Worm (Caenorhabditis elegans): ENCODE results near the gene M110.8.
A peak's percentile ranks its signal among the peaks of the same experiment; 100 is the strongest.

M110.8 gene

DNA sequence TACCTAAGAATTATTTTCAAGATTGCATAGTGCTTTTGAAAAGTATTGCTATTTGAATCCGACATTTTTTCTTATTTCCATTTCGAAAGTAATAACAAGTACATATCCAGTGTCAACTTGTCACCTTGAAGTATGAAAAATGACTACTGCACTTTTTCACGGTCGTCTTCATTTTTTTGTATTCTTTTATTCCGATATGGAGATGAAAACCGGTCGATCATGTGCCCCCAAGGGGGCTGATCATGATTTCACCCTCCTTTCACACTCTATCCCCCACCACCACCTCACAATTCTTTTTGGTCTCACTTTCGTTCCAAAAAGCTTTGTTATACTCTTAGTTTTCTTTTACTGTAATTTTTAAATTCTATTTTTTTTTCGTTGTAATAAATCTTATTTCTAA lies 16.5 kb upstream of the M110.8 start:
- no peak for TF ChIP-seq ceh-100 (GFP tag; IDR thresholded peaks at IDR 0.05)
- no peak for TF ChIP-seq ceh-58 (GFP tag; IDR thresholded peaks at IDR 0.05)
- TF ChIP-seq egrh-3 (GFP tag; IDR thresholded peaks at IDR 0.05) = no peak
- TF ChIP-seq F49E8.2 (tag; optimal IDR thresholded peaks at IDR 0.05; ENCODE audit: insufficient read depth) = no peak
- TF ChIP-seq F22D6.2 (tag; optimal IDR thresholded peaks at IDR 0.05) = no peak
- TF ChIP-seq mel-28 (tag; optimal IDR thresholded peaks at IDR 0.05; ENCODE audit: borderline replicate concordance) = no peak

DNA sequence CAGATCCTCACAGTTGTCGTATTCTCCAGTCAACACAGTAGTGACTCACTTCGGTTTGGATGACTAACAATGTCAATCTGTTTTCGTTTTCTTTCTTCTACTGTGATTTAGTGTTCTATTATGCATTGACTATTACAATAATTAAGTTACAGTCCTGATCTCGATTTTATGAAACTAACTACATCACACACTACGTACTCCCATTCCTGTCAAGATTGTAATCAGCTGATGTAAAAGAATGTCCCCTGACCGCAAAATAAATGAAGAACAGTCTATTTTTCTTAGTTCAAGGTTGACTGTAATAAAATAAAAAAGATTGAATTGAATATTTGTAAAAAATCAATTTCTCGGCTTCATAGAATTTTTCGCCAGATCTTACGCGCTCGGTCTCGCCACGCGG lies 16.0 kb upstream of the M110.8 start:
- TF ChIP-seq athp-1 (tag; optimal IDR thresholded peaks at IDR 0.05) (no peak), cebp-1 (GFP tag; IDR thresholded peaks at IDR 0.05) (no peak), cebp-1 (tag; optimal IDR thresholded peaks at IDR 0.05) (peak; percentile 54), ceh-40 (GFP tag; IDR thresholded peaks at IDR 0.05) (no peak)

DNA sequence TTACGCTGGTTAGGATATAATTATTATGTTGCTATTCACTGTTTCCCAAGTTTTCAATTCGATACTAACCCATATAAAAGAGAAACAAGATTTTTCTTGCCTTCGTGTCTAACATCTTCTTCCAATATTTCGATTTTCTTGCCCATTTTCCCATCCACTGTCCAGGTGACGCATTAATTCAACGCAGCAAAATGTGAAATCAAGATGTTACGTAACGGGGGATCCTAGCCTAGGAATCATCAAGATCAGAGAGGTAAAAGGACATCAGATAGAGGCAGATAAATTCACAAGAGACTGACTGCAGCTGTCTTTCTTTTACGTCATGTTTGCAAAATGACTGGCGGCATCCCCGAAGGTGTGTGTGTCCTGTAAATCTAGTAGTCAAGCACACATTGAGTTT lies 15.2 kb upstream of the M110.8 start:
- TF ChIP-seq hmg-1.2 (GFP tag; IDR thresholded peaks at IDR 0.05) = 0 out of 2 replicates have a peak, but pooled peaks have one; percentile 8
- TF ChIP-seq Y53G8AR.9 (GFP tag; conservative IDR thresholded peaks at IDR 0.05) = no peak

DNA sequence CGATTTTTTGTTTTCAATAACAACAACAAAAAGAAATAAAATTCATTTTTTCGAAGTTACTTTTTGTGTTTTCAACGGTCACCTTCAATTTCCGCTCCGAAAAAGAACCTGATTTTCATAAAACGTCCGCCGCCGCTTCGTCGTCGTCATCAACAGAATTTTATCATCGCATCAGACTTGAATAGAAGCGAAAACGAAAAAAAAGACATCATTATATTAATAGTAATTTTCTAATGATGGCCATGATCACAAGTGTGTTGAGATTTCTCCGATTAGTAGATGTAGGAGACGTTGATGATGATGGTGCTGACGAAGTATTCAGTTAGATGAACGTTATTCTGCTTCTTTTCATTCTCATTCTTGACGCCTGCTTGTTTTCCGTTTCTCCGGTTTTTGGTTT lies 14.6 kb upstream of the M110.8 start:
- no peak for TF ChIP-seq Y53G8AR.9 (GFP tag; conservative IDR thresholded peaks at IDR 0.05)
- no peak for TF ChIP-seq ztf-3 (GFP tag; optimal IDR thresholded peaks at IDR 0.05)
- no peak for TF ChIP-seq dox-1 (GFP tag; IDR thresholded peaks at IDR 0.05)
- TF ChIP-seq snpc-1.3 (tag; optimal IDR thresholded peaks at IDR 0.05; ENCODE audit: insufficient read depth) = no peak
- TF ChIP-seq sdz-38 (tag; optimal IDR thresholded peaks at IDR 0.05) = no peak
- no peak for TF ChIP-seq K12H6.12 (tag; optimal IDR thresholded peaks at IDR 0.05)
- TF ChIP-seq F39B2.1 (GFP tag; IDR thresholded peaks at IDR 0.05) = no peak
- no peak for TF ChIP-seq egrh-3 (GFP tag; IDR thresholded peaks at IDR 0.05)
- no peak for TF ChIP-seq madf-10 (tag; optimal IDR thresholded peaks at IDR 0.05)
- TF ChIP-seq lir-1 (GFP tag; conservative IDR thresholded peaks at IDR 0.05) = no peak
- no peak for TF ChIP-seq zfh-2 (GFP tag; conservative IDR thresholded peaks at IDR 0.05)
- TF ChIP-seq cebp-2 (GFP tag; IDR thresholded peaks at IDR 0.05) = no peak
- no peak for TF ChIP-seq Y79H2A.3 (GFP tag; conservative IDR thresholded peaks at IDR 0.05)
- TF ChIP-seq fkh-3 (tag; optimal IDR thresholded peaks at IDR 0.05) = no peak

DNA sequence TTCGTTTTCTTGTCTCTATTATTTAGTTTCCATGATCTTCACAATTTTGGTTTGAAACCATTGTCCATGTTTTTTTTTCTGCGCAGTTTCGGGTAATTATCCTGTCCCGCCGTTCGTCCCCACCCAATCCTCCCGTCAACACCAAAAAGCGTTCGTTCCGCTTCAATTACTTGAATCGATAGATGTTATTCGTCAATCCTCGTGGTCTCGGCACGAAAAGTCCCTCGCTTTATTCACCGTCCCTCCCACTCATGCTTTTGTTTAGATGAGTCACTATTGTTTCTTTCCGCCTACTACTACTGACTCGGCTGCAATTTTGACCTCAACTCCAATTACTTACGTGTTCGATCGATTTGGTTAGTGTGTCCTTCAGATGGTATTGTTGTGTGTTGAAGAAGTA lies 14.0 kb upstream of the M110.8 start:
- TF ChIP-seq zfh-2 (GFP tag; conservative IDR thresholded peaks at IDR 0.05) (no peak), aptf-3 (GFP tag; IDR thresholded peaks at IDR 0.05) (peak; percentile 33; the same call in 1 of the 2 replicates)

DNA sequence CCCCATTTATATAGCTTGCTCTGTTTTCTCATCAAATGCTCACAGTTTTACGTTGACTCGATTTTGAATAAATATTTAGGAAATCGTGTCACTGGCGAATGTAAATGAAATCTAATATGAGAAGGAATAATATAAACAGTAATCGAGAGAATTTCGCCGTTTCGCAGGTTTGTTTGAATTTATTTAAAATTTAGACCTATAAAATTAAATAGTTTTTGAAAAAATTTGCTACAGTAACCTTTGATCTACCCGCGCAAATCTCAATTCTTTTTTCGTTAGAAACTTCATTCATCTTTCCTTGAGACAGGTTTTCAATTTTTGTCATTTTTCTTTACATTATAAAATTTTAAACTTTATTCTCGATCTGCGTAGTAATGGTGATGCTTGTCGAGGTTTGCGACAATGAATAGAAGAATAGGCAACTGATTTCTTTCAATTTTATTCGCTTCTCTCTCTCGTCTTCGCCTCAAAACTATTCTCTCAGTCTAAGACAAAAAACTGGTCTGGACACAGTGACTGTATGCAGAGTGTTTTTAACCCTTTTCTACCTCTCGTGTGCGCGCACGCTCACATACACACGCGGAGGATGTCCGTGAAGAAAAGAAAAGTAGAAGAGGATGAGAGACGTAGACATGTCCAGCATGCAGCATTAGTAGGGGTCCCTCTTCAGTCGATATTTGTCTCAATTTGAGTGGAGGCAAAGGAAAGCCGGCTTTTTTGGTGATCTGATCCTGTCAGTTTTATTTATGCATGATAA lies 13.1 kb upstream of the M110.8 start, which contains the start of gene dab-1:
Gene dab-1 (plus strand): TSS at position 78 of the 757 bp plus-strand sequence.
- peak; percentile 79 for TF ChIP-seq xnd-1 (tag; optimal IDR thresholded peaks at IDR 0.05)
- TF ChIP-seq Y95B8A.8 (GFP tag; IDR thresholded peaks at IDR 0.05) = 0 out of 2 replicates have a peak, but pooled peaks have one; percentile 4
- TF ChIP-seq cebp-1 (GFP tag; IDR thresholded peaks at IDR 0.05) = no peak
- peak; percentile 4 for TF ChIP-seq cebp-1 (tag; optimal IDR thresholded peaks at IDR 0.05)
- no peak for TF ChIP-seq lin-26 (GFP tag; IDR thresholded peaks at IDR 0.05)
- TF ChIP-seq ztf-18 (tag; optimal IDR thresholded peaks at IDR 0.05) = no peak
- 0 out of 2 replicates have a peak, but pooled peaks have one; percentile 14 for TF ChIP-seq ceh-91 (GFP tag; IDR thresholded peaks at IDR 0.05)
- TF ChIP-seq T07F8.4 (tag; optimal IDR thresholded peaks at IDR 0.05) = no peak
- TF ChIP-seq dpl-1 (GFP tag; optimal IDR thresholded peaks at IDR 0.05) = peak; percentile 54
- peak; percentile 88 for TF ChIP-seq efl-1 (GFP tag; optimal IDR thresholded peaks at IDR 0.05)
- TF ChIP-seq lin-54 (GFP tag; optimal IDR thresholded peaks at IDR 0.05) = peak; percentile 43
- TF ChIP-seq hmg-1.2 (GFP tag; IDR thresholded peaks at IDR 0.05) = peak; percentile 7; the same call in 1 of the 2 replicates
- TF ChIP-seq madf-10 (tag; optimal IDR thresholded peaks at IDR 0.05) = no peak
- TF ChIP-seq F23B12.7 (tag; optimal IDR thresholded peaks at IDR 0.05; ENCODE audit: insufficient read depth) = peak; percentile 5
- TF ChIP-seq madf-6 (GFP tag; IDR thresholded peaks at IDR 0.05) = peak; percentile 94
- peak; percentile 83 for TF ChIP-seq madf-8 (GFP tag; conservative IDR thresholded peaks at IDR 0.05)
- TF ChIP-seq lsl-1 (GFP tag; optimal IDR thresholded peaks at IDR 0.05) = peak; percentile 72
- TF ChIP-seq hrde-1 (tag; optimal IDR thresholded peaks at IDR 0.05; ENCODE audit: borderline replicate concordance) = peak; percentile 42
